Fruit fly (Drosophila melanogaster): ENCODE results near the gene CG14257.

- no peak for TF ChIP-seq CG8478 (optimal IDR thresholded peaks at IDR 0.05)
- peak in 1 of 2 experiments; percentile 38 for TF ChIP-seq CTCF (optimal IDR thresholded peaks at IDR 0.05)
These were observed 7.1 kb downstream of the CG14257 start for dm6 chr3R:27082752-27083151.

Measured in S2 (cell line).